Fruit fly (Drosophila melanogaster) whole organism, embryonic: ENCODE data around the gene CG11951.

ENCODE experiments used
- Ada2b ChIP-seq: fragments of 200-800 bp; sonication (Bioruptor generic); IDR thresholded peaks from 2 replicates; pipeline ENCODE4 v1.3.6; 2022; ENCODE audit warnings: missing biosample characterization, missing genetic modification characterization
- Atf3 ChIP-seq: fragments of 200-800 bp; sonication (Bioruptor generic); optimal IDR thresholded peaks from 3 replicates; lab custom pipeline; 2016; ENCODE audit warnings: missing biosample characterization, missing genetic modification characterization
- CG12071 ChIP-seq: fragments of 200-800 bp; sonication (Bioruptor generic); optimal IDR thresholded peaks from 3 replicates; lab custom pipeline; 2018; ENCODE audit warnings: missing biosample characterization, mild to moderate bottlenecking, missing genetic modification characterization
- CG12299 ChIP-seq: fragments of 200-800 bp; sonication (Bioruptor generic); optimal IDR thresholded peaks from 2 replicates; lab custom pipeline; 2018; ENCODE audit warnings: missing biosample characterization, mild to moderate bottlenecking, missing genetic modification characterization
- CG16779 ChIP-seq: fragments of 200-800 bp; sonication (Bioruptor generic); IDR thresholded peaks from 2 replicates; pipeline ENCODE4 v1.3.6; 2022; ENCODE audit warnings: missing biosample characterization, missing genetic modification characterization
- CG17328 ChIP-seq: fragments of 200-800 bp; sonication (Bioruptor generic); IDR thresholded peaks from 2 replicates; pipeline ENCODE4 v1.3.6; 2022; ENCODE audit warnings: missing biosample characterization, missing genetic modification characterization
- CG18011 ChIP-seq: fragments of 200-800 bp; sonication (Bioruptor generic); optimal IDR thresholded peaks from 2 replicates; lab custom pipeline; 2017; ENCODE audit warnings: missing biosample characterization, missing genetic modification characterization, mild to moderate bottlenecking, moderate library complexity, missing genotype
- CG2199 ChIP-seq: fragments of 200-800 bp; sonication (Bioruptor generic); IDR thresholded peaks from 3 replicates; pipeline ENCODE4 v1.3.6; 2022; ENCODE audit warnings: missing biosample characterization, missing genetic modification characterization
- CG2202 ChIP-seq: fragments of 200-800 bp; sonication (Bioruptor generic); optimal IDR thresholded peaks from 2 replicates; lab custom pipeline; 2018; ENCODE audit warnings: missing biosample characterization, mild to moderate bottlenecking, missing genetic modification characterization
- CG3065 ChIP-seq: fragments of 200-800 bp; sonication (Bioruptor generic); optimal IDR thresholded peaks from 2 replicates; lab custom pipeline; 2016; ENCODE audit warnings: missing biosample characterization, missing genetic modification characterization
- CG3838 ChIP-seq: fragments of 200-800 bp; sonication (Bioruptor generic); optimal IDR thresholded peaks from 3 replicates; lab custom pipeline; 2016; ENCODE audit warnings: missing biosample characterization, missing genetic modification characterization
- CG4424 ChIP-seq: fragments of 200-800 bp; sonication (Bioruptor generic); optimal IDR thresholded peaks from 3 replicates; lab custom pipeline; 2016; ENCODE audit warnings: missing biosample characterization, missing genetic modification characterization
- CG4820 ChIP-seq: fragments of 200-800 bp; sonication (Bioruptor generic); optimal IDR thresholded peaks from 3 replicates; lab custom pipeline; 2016; ENCODE audit warnings: missing biosample characterization, missing genetic modification characterization
- CG6813 ChIP-seq: fragments of 200-800 bp; sonication (Bioruptor generic); optimal IDR thresholded peaks from 2 replicates; lab custom pipeline; 2017; ENCODE audit warnings: missing biosample characterization, missing genetic modification characterization, mild to moderate bottlenecking, moderate library complexity, missing genetic modification reagents
- CG7786 ChIP-seq: fragments of 200-800 bp; sonication (Bioruptor generic); optimal IDR thresholded peaks from 2 replicates; lab custom pipeline; 2016; ENCODE audit warnings: missing biosample characterization, missing genetic modification characterization
- CG9797 ChIP-seq: fragments of 200-800 bp; sonication (Bioruptor generic); optimal IDR thresholded peaks from 3 replicates; lab custom pipeline; 2018; ENCODE audit warnings: missing biosample characterization, mild to moderate bottlenecking, missing genetic modification characterization
- CTCF ChIP-seq: fragments of 200-800 bp; sonication (Bioruptor generic); optimal IDR thresholded peaks from 2 replicates; lab custom pipeline; 2017; ENCODE audit warnings: missing biosample characterization, mild to moderate bottlenecking, missing genetic modification characterization, moderate library complexity
- D19A ChIP-seq: fragments of 200-800 bp; optimal IDR thresholded peaks from 3 replicates; lab custom pipeline; 2019; ENCODE audit warnings: missing biosample characterization, mild to moderate bottlenecking, missing genetic modification characterization, moderate library complexity
- Doc3 ChIP-seq: fragments of 200-800 bp; sonication (Bioruptor generic); IDR thresholded peaks from 3 replicates; pipeline ENCODE4 v1.3.6; 2022; ENCODE audit warnings: missing biosample characterization, missing genetic modification characterization; ENCODE audit not compliant: partially characterized antibody
- Fer2 ChIP-seq: fragments of 200-800 bp; sonication (Bioruptor generic); optimal IDR thresholded peaks from 2 replicates; lab custom pipeline; 2018; ENCODE audit warnings: missing biosample characterization, mild to moderate bottlenecking, missing genetic modification characterization, moderate library complexity
- GATAe ChIP-seq: fragments of 200-800 bp; sonication (Bioruptor generic); conservative IDR thresholded peaks from 2 replicates; pipeline ENCODE4 v1.3.6; 2022; ENCODE audit warnings: missing biosample characterization, missing genetic modification characterization
- HLH3B ChIP-seq: fragments of 200-800 bp; sonication (Bioruptor generic); IDR thresholded peaks from 2 replicates; pipeline ENCODE4 v1.3.6; 2022; ENCODE audit warnings: missing biosample characterization, missing genetic modification characterization
- HLHmδ ChIP-seq: fragments of 200-800 bp; sonication (Bioruptor generic); optimal IDR thresholded peaks from 2 replicates; lab custom pipeline; 2018; ENCODE audit warnings: missing biosample characterization, mild to moderate bottlenecking, missing genetic modification characterization, moderate library complexity
- Jarid2 ChIP-seq: fragments of 200-800 bp; sonication (Bioruptor generic); optimal IDR thresholded peaks from 3 replicates; lab custom pipeline; 2017; ENCODE audit warnings: mild to moderate bottlenecking, missing biosample characterization, missing genetic modification reagents, missing genetic modification characterization
- Lim3 ChIP-seq: fragments of 200-800 bp; sonication (Bioruptor generic); IDR thresholded peaks from 2 replicates; pipeline ENCODE4 v1.3.6; 2022; ENCODE audit warnings: missing biosample characterization, missing genetic modification characterization
- MTF-1 ChIP-seq: fragments of 200-800 bp; sonication (Bioruptor generic); optimal IDR thresholded peaks from 2 replicates; lab custom pipeline; 2018; ENCODE audit warnings: missing biosample characterization, mild to moderate bottlenecking, missing genetic modification characterization, borderline replicate concordance
- Oaz ChIP-seq: fragments of 200-800 bp; sonication (Bioruptor generic); IDR thresholded peaks from 2 replicates; pipeline ENCODE4 v1.3.6; 2022; ENCODE audit warnings: missing biosample characterization, missing genetic modification characterization
- Xrp1 ChIP-seq: fragments of 200-800 bp; sonication (Bioruptor generic); IDR thresholded peaks from 2 replicates; pipeline ENCODE4 v1.3.6; 2022; ENCODE audit warnings: missing biosample characterization, missing genetic modification characterization
- cad ChIP-seq: fragments of >200 bp; optimal IDR thresholded peaks from 2 replicates; lab custom pipeline; 2017; ENCODE audit warnings: missing biosample characterization, missing genetic modification characterization
- caup ChIP-seq: fragments of 200-800 bp; sonication (Bioruptor generic); optimal IDR thresholded peaks from 3 replicates; lab custom pipeline; 2017; ENCODE audit warnings: missing biosample characterization, mild to moderate bottlenecking, missing genetic modification characterization, moderate library complexity; ENCODE audit not compliant: severe bottlenecking
- crc ChIP-seq: fragments of 200-800 bp; sonication (Bioruptor generic); optimal IDR thresholded peaks from 2 replicates; lab custom pipeline; 2016; ENCODE audit warnings: missing biosample characterization, missing genetic modification characterization
- dimm ChIP-seq: fragments of 200-800 bp; sonication (Bioruptor generic); IDR thresholded peaks from 2 replicates; pipeline ENCODE4 v1.3.6; 2022; ENCODE audit warnings: missing biosample characterization, missing genetic modification characterization
- ewg ChIP-seq: fragments of 200-800 bp; sonication (Bioruptor generic); optimal IDR thresholded peaks from 3 replicates; lab custom pipeline; 2017; ENCODE audit warnings: mild to moderate bottlenecking, missing biosample characterization, missing genetic modification reagents, missing genetic modification characterization
- fu2 ChIP-seq: fragments of 200-800 bp; sonication (Bioruptor generic); optimal IDR thresholded peaks from 2 replicates; lab custom pipeline; 2016; ENCODE audit warnings: missing biosample characterization, missing genetic modification characterization
- ham ChIP-seq: fragments of 200-800 bp; sonication (Bioruptor generic); IDR thresholded peaks from 2 replicates; pipeline ENCODE4 v1.3.6; 2022; ENCODE audit warnings: missing biosample characterization, missing genetic modification characterization
- hth ChIP-seq: fragments of >200 bp; optimal IDR thresholded peaks from 2 replicates; lab custom pipeline; 2017; ENCODE audit warnings: inconsistent platforms
- insv ChIP-seq, 2 experiments: fragments of 200-800 bp; sonication (Bioruptor generic); optimal IDR thresholded peaks; 3 replicates each; lab custom pipeline; 2016 to 2018; ENCODE audit warnings: missing biosample characterization in 2 of 2, missing genetic modification characterization in 2 of 2
- lov ChIP-seq, 2 experiments: fragments of 200-800 bp in 1 of 2; fragments of >200 bp in 1 of 2; sonication (Bioruptor generic) in 1 of 2; IDR thresholded peaks in 1 of 2; optimal IDR thresholded peaks in 1 of 2; 2 replicates in 1 of 2; 3 replicates in 1 of 2; pipeline versions ENCODE4 v1.3.6 to Lab custom; 2017 to 2022; ENCODE audit warnings: missing biosample characterization in 1 of 2, missing genetic modification characterization in 1 of 2
- pho ChIP-seq: fragments of 200-800 bp; sonication (Bioruptor generic); optimal IDR thresholded peaks from 2 replicates; lab custom pipeline; 2016; ENCODE audit warnings: missing biosample characterization, missing genetic modification characterization
- pita ChIP-seq: fragments of 200-800 bp; sonication (Bioruptor generic); optimal IDR thresholded peaks from 2 replicates; lab custom pipeline; 2017; ENCODE audit warnings: missing biosample characterization, mild to moderate bottlenecking, missing genetic modification characterization
- ranshi ChIP-seq: fragments of 200-800 bp; sonication (Bioruptor generic); IDR thresholded peaks from 2 replicates; pipeline ENCODE4 v1.3.6; 2022; ENCODE audit warnings: missing biosample characterization, missing genetic modification characterization
- sens ChIP-seq: fragments of 200-800 bp; sonication (Bioruptor generic); peaks from one replicate; lab custom pipeline; 2016; ENCODE audit warnings: missing biosample characterization, missing genetic modification characterization
- sim ChIP-seq: fragments of 200-800 bp; sonication (Bioruptor generic); IDR thresholded peaks from 2 replicates; pipeline ENCODE4 v1.3.6; 2022; ENCODE audit warnings: missing biosample characterization, missing genetic modification characterization
- sisA ChIP-seq: fragments of 200-800 bp; sonication (Bioruptor generic); IDR thresholded peaks from 2 replicates; pipeline ENCODE4 v1.3.6; 2022; ENCODE audit warnings: missing biosample characterization, missing genetic modification characterization
- sug ChIP-seq: fragments of 200-800 bp; optimal IDR thresholded peaks from 2 replicates; lab custom pipeline; 2019; ENCODE audit warnings: missing biosample characterization, mild to moderate bottlenecking, missing genetic modification characterization, moderate library complexity
- tio ChIP-seq: fragments of 200-800 bp; sonication (Bioruptor generic); optimal IDR thresholded peaks from 2 replicates; lab custom pipeline; 2017; ENCODE audit warnings: missing biosample characterization, missing genetic modification characterization, inconsistent platforms
- tll ChIP-seq, 2 experiments: fragments of 200-800 bp in 1 of 2; fragments of >200 bp in 1 of 2; sonication (Bioruptor generic) in 1 of 2; optimal IDR thresholded peaks; 2 replicates each; lab custom pipeline; 2017 to 2019; ENCODE audit warnings: missing biosample characterization in 2 of 2, missing genetic modification characterization in 2 of 2, mild to moderate bottlenecking in 1 of 2, moderate library complexity in 1 of 2
- tna ChIP-seq: fragments of 200-800 bp; sonication (Bioruptor generic); IDR thresholded peaks from 2 replicates; pipeline ENCODE4 v1.3.6; 2022; ENCODE audit warnings: missing biosample characterization, missing genetic modification characterization; ENCODE audit not compliant: partially characterized antibody
- tx ChIP-seq: fragments of 200-800 bp; sonication (Bioruptor generic); optimal IDR thresholded peaks from 2 replicates; lab custom pipeline; 2016; ENCODE audit warnings: missing biosample characterization, missing genetic modification characterization
- wdn ChIP-seq: fragments of 200-800 bp; sonication (Bioruptor generic); IDR thresholded peaks from 2 replicates; pipeline ENCODE4 v1.3.6; 2022; ENCODE audit warnings: missing biosample characterization, missing genetic modification characterization
- wor ChIP-seq: fragments of 200-800 bp; sonication (Bioruptor generic); IDR thresholded peaks from 2 replicates; pipeline ENCODE4 v1.3.6; 2022; ENCODE audit warnings: missing biosample characterization, missing genetic modification characterization

Gene CG11951

DNA sequence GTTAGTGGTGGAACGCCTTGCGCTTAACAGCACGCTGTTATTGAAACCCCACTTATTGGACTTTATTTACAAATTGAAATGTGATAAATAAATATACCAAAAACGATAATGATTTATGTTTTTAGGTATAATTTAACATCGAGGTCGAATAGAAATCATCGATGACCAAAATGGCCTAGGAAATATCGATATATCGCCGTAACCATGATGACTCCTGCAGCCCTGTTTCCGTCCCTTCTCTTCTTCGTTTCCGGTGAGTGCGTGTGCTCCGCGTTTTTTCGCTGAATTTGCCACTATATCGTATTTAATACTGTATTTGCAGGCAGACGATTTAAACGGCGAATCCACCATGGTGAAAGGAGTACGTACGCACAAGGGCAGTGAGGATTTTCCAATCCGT is 18.6 kb downstream of the CG11951 start, which contains the start of gene eEF1gamma (continued):
- TF ChIP-seq sug (tag; lab: Kevin White, UChicago) (peak; percentile 93), sisA (GFP tag; lab: Robert Waterston, UW) (peak; percentile 69), hth (lab: Kevin White, UChicago) (no peak), insv (GFP tag; optimal IDR thresholded peaks at IDR 0.05; lab: Kevin White, UChicago) (peak in 1 of 2 experiments; percentile 87), ewg (GFP tag; lab: Kevin White, UChicago) (peak; percentile 91), CG12299 (tag; lab: Kevin White, UChicago) (peak; percentile 85), CG2202 (tag; lab: Kevin White, UChicago) (peak; percentile 92), Doc3 (peak; percentile 81), CG17328 (GFP tag; lab: Robert Waterston, UW) (peak; percentile 97), wor (peak; percentile 57), wdn (GFP tag; lab: Robert Waterston, UW) (peak; percentile 89), crc (GFP tag; lab: Kevin White, UChicago) (peak; percentile 94), Ada2b (GFP tag; lab: Robert Waterston, UW) (peak; percentile 92), Fer2 (tag; lab: Kevin White, UChicago) (peak; percentile 93), CG3838 (GFP tag; lab: Kevin White, UChicago) (peak; percentile 89), HLHmδ (peak; percentile 99), Xrp1 (peak; percentile 67), CG7786 (GFP tag; lab: Kevin White, UChicago) (peak; percentile 81), ranshi (peak; percentile 92), Jarid2 (GFP tag; lab: Kevin White, UChicago) (peak; percentile 88), lov (optimal IDR thresholded peaks at IDR 0.05; lab: Kevin White, UChicago) (no peak), lov (GFP tag; IDR thresholded peaks at IDR 0.05; lab: Robert Waterston, UW) (peak; percentile 98), CG6813 (peak; percentile 98), tx (GFP tag; lab: Kevin White, UChicago) (peak; percentile 85), sim (GFP tag; lab: Robert Waterston, UW) (peak; percentile 90), D19A (peak; percentile 70), Oaz (GFP tag; lab: Robert Waterston, UW) (peak; percentile 91), pita (no peak), tio (GFP tag; lab: Kevin White, UChicago) (no peak), dimm (GFP tag; lab: Robert Waterston, UW) (peak; percentile 87), GATAe (GFP tag; lab: Robert Waterston, UW) (peak; percentile 88), CG2199 (GFP tag; lab: Robert Waterston, UW) (peak; percentile 92), tna (GFP tag; lab: Robert Waterston, UW) (peak; percentile 92), caup (GFP tag; lab: Kevin White, UChicago) (peak; percentile 99), Lim3 (GFP tag; lab: Robert Waterston, UW) (peak; percentile 64; the same call in 1 of the 2 replicates), CG4820 (GFP tag; lab: Kevin White, UChicago) (peak; percentile 88), pho (peak; percentile 93), CG12071 (peak; percentile 97), sens (GFP tag; lab: Kevin White, UChicago) (peak; percentile 99), cad (GFP tag; lab: Kevin White, UChicago) (no peak), ham (peak; percentile 90; the same call in 1 of the 2 replicates), CTCF (GFP tag; lab: Kevin White, UChicago) (peak; percentile 72), CG16779 (GFP tag; lab: Robert Waterston, UW) (peak; percentile 93), tll (GFP tag; optimal IDR thresholded peaks at IDR 0.05; lab: Kevin White, UChicago) (peak in 1 of 2 experiments; percentile 70), CG18011 (peak; percentile 88), CG4424 (GFP tag; lab: Kevin White, UChicago) (peak; percentile 94), CG9797 (GFP tag; lab: Kevin White, UChicago) (peak; percentile 68), CG3065 (GFP tag; lab: Kevin White, UChicago) (peak; percentile 92), HLH3B (GFP tag; lab: Robert Waterston, UW) (peak; percentile 91), MTF-1 (peak; percentile 98), Atf3 (GFP tag; lab: Kevin White, UChicago) (peak; percentile 91), fu2 (peak; percentile 90)
